Worm (Caenorhabditis elegans) whole organism, L3 larva: Measurements from ENCODE around the gene str-47.

Source experiments
- elt-1 ChIP-seq: fragments of 150-350 bp; optimal IDR thresholded peaks from 2 replicates; lab custom pipeline; 2014; ENCODE audit warnings: missing biosample characterization, missing genetic modification characterization
- pqm-1 ChIP-seq: fragments of 150-350 bp; optimal IDR thresholded peaks from 2 replicates; lab custom pipeline; 2017; ENCODE audit warnings: missing biosample characterization, missing genetic modification characterization, inconsistent platforms
- sea-2 ChIP-seq: fragments of 150-350 bp; sonication (generic microtip); optimal IDR thresholded peaks from 4 replicates; lab custom pipeline; 2014; ENCODE audit warnings: missing biosample characterization, missing genetic modification reagents, missing genetic modification characterization
- unc-62 ChIP-seq: fragments of 150-350 bp; sonication (generic microtip); optimal IDR thresholded peaks from 4 replicates; lab custom pipeline; 2014; ENCODE audit warnings: missing biosample characterization, missing genetic modification reagents, missing genetic modification characterization
- ztf-4 ChIP-seq: fragments of 150-350 bp; optimal IDR thresholded peaks from 2 replicates; lab custom pipeline; 2014; ENCODE audit warnings: missing biosample characterization, missing genetic modification characterization

- TF ChIP-seq sea-2: no peak
- no peak for TF ChIP-seq elt-1
- TF ChIP-seq pqm-1 (tag; lab: Kevin White, UChicago): no peak
- no peak for TF ChIP-seq ztf-4
- no peak for TF ChIP-seq unc-62
Measured at ce11 chrV:7624652-7625051, 20.9 kb upstream of the str-47 start, which contains the start of gene grsp-4.
